Worm (Caenorhabditis elegans) whole organism, young adult: Measurements from ENCODE around the gene arrd-3.

Source experiments
- B0336.3 ChIP-seq: fragments of 200-800 bp; sonication (Bioruptor generic); IDR thresholded peaks from 2 replicates; pipeline ENCODE4 v1.3.6; 2022; ENCODE audit warnings: missing genetic modification characterization, missing compliant biosample characterization
- C06A6.2 ChIP-seq: fragments of 200-800 bp; sonication (Bioruptor generic); conservative IDR thresholded peaks from 2 replicates; pipeline ENCODE4 v1.3.6; 2022; ENCODE audit warnings: missing genetic modification characterization, missing compliant biosample characterization
- F33H1.4 ChIP-seq: fragments of 200-800 bp; sonication (Bioruptor generic); IDR thresholded peaks from 2 replicates; pipeline ENCODE4 v1.3.6; 2022; ENCODE audit warnings: missing genetic modification reagents, missing genetic modification characterization, missing compliant biosample characterization
- F55B11.4 ChIP-seq: sonication (generic microtip); optimal IDR thresholded peaks from 2 replicates; lab custom pipeline; 2016; ENCODE audit warnings: missing compliant biosample characterization, missing genetic modification characterization, borderline replicate concordance; ENCODE audit not compliant: insufficient read depth
- F57C9.4 ChIP-seq: sonication (generic microtip); optimal IDR thresholded peaks from 2 replicates; lab custom pipeline; 2017; ENCODE audit warnings: mild to moderate bottlenecking, missing genetic modification characterization, missing compliant biosample characterization
- Y53G8AR.9 ChIP-seq: fragments of 200-800 bp; sonication (Bioruptor generic); conservative IDR thresholded peaks from 2 replicates; pipeline ENCODE4 v1.3.6; 2022; ENCODE audit warnings: missing genetic modification reagents, missing genetic modification characterization, missing compliant biosample characterization
- Y56A3A.18 ChIP-seq: fragments of 200-800 bp; sonication (Bioruptor generic); IDR thresholded peaks from 2 replicates; pipeline ENCODE4 v1.3.6; 2022; ENCODE audit warnings: missing genetic modification reagents, missing genetic modification characterization, missing compliant biosample characterization
- Y95B8A.8 ChIP-seq: fragments of 200-800 bp; sonication (Bioruptor generic); IDR thresholded peaks from 2 replicates; pipeline ENCODE4 v1.3.6; 2022; ENCODE audit warnings: missing genetic modification reagents, missing genetic modification characterization, missing compliant biosample characterization
- akir-1 ChIP-seq: fragments of 200-800 bp; sonication (Bioruptor generic); optimal IDR thresholded peaks from 2 replicates; lab custom pipeline; 2018; ENCODE audit warnings: mild to moderate bottlenecking, missing genetic modification characterization, moderate library complexity, missing compliant biosample characterization
- ama-1 ChIP-seq, 3 experiments: fragments of 150-350 bp in 1 of 3; sonication (generic microtip) in 2 of 3; optimal IDR thresholded peaks; 2 replicates each; lab custom pipeline; 2014 to 2018; ENCODE audit warnings: missing biosample characterization in 2 of 3, missing genetic modification characterization in 2 of 3, missing genetic modification reagents in 2 of 3
- aptf-2 ChIP-seq: fragments of 200-800 bp; sonication (Bioruptor generic); conservative IDR thresholded peaks from 2 replicates; pipeline ENCODE4 v1.3.6; 2022; ENCODE audit warnings: missing genetic modification reagents, missing genetic modification characterization, missing compliant biosample characterization
- ccch-3 ChIP-seq: fragments of 200-800 bp; sonication (Bioruptor generic); optimal IDR thresholded peaks from 2 replicates; lab custom pipeline; 2018; ENCODE audit warnings: mild to moderate bottlenecking, missing genetic modification characterization, missing compliant biosample characterization
- cebp-1 ChIP-seq, 2 experiments: fragments of 200-800 bp in 1 of 2; sonication (Bioruptor generic) in 1 of 2; sonication (generic microtip) in 1 of 2; IDR thresholded peaks in 1 of 2; optimal IDR thresholded peaks in 1 of 2; 2 replicates each; pipeline versions ENCODE4 v1.3.6 to Lab custom; 2017 to 2022; ENCODE audit warnings: missing compliant biosample characterization in 2 of 2, missing genetic modification characterization in 2 of 2, mild to moderate bottlenecking in 1 of 2, missing genetic modification reagents in 1 of 2, moderate library complexity in 1 of 2
- ceh-27 ChIP-seq: fragments of 200-800 bp; sonication (Bioruptor generic); optimal IDR thresholded peaks from 2 replicates; lab custom pipeline; 2018; ENCODE audit warnings: mild to moderate bottlenecking, missing genetic modification characterization, moderate library complexity, missing compliant biosample characterization
- ceh-58 ChIP-seq: fragments of 200-800 bp; sonication (Bioruptor generic); IDR thresholded peaks from 2 replicates; pipeline ENCODE4 v1.3.6; 2022; ENCODE audit warnings: missing genetic modification characterization, missing compliant biosample characterization
- efl-1 ChIP-seq: fragments of 150-350 bp; optimal IDR thresholded peaks from 2 replicates; lab custom pipeline; 2014; ENCODE audit warnings: missing biosample characterization, missing genetic modification reagents, missing genetic modification characterization
- egl-44 ChIP-seq: fragments of 200-800 bp; sonication (Bioruptor generic); IDR thresholded peaks from 2 replicates; pipeline ENCODE4 v1.3.6; 2022; ENCODE audit warnings: missing genetic modification reagents, missing genetic modification characterization, missing compliant biosample characterization
- ekl-4 ChIP-seq: fragments of 200-800 bp; sonication (Bioruptor generic); IDR thresholded peaks from 2 replicates; pipeline ENCODE4 v1.3.6; 2022; ENCODE audit warnings: missing genetic modification reagents, missing genetic modification characterization, missing compliant biosample characterization
- ets-4 ChIP-seq: fragments of 200-800 bp; sonication (Bioruptor generic); optimal IDR thresholded peaks from 2 replicates; lab custom pipeline; 2018; ENCODE audit warnings: mild to moderate bottlenecking, missing genetic modification characterization, missing compliant biosample characterization
- him-1 ChIP-seq: sonication (generic microtip); optimal IDR thresholded peaks from 2 replicates; lab custom pipeline; 2016; ENCODE audit warnings: missing genotype, missing genetic modification reagents, missing genetic modification characterization, missing compliant biosample characterization
- hlh-26 ChIP-seq: fragments of 200-800 bp; sonication (Bioruptor generic); conservative IDR thresholded peaks from 2 replicates; pipeline ENCODE4 v1.3.6; 2022; ENCODE audit warnings: missing genetic modification reagents, missing genetic modification characterization, missing compliant biosample characterization
- lin-40 ChIP-seq: sonication (generic microtip); optimal IDR thresholded peaks from 2 replicates; lab custom pipeline; 2016; ENCODE audit warnings: missing genetic modification characterization, mild to moderate bottlenecking, missing compliant biosample characterization, missing genotype, missing genetic modification reagents
- lir-1 ChIP-seq: fragments of 200-800 bp; sonication (Bioruptor generic); conservative IDR thresholded peaks from 2 replicates; pipeline ENCODE4 v1.3.6; 2022; ENCODE audit warnings: missing genetic modification reagents, missing genetic modification characterization, missing compliant biosample characterization
- mcd-1 ChIP-seq: fragments of 200-800 bp; sonication (Bioruptor generic); IDR thresholded peaks from 2 replicates; pipeline ENCODE4 v1.3.6; 2022; ENCODE audit warnings: missing genetic modification reagents, missing genetic modification characterization, missing compliant biosample characterization
- mes-4 ChIP-seq: sonication (generic microtip); optimal IDR thresholded peaks from 2 replicates; lab custom pipeline; 2016; ENCODE audit warnings: missing genotype, missing genetic modification characterization, missing compliant biosample characterization
- mxl-1 ChIP-seq: sonication (generic microtip); optimal IDR thresholded peaks from 2 replicates; lab custom pipeline; 2016; ENCODE audit warnings: missing genetic modification characterization, missing compliant biosample characterization
- nhr-179 ChIP-seq: sonication (generic microtip); optimal IDR thresholded peaks from 2 replicates; lab custom pipeline; 2016; ENCODE audit warnings: mild to moderate bottlenecking, missing genetic modification characterization, missing compliant biosample characterization
- nhr-27 ChIP-seq: fragments of 200-800 bp; sonication (Bioruptor generic); optimal IDR thresholded peaks from 2 replicates; lab custom pipeline; 2018; ENCODE audit warnings: mild to moderate bottlenecking, missing genetic modification characterization, moderate library complexity, missing compliant biosample characterization
- sdz-38 ChIP-seq: sonication (generic microtip); optimal IDR thresholded peaks from 2 replicates; lab custom pipeline; 2016; ENCODE audit warnings: missing genotype, missing genetic modification characterization, missing compliant biosample characterization
- sea-2 ChIP-seq: fragments of 200-800 bp; sonication (Bioruptor generic); IDR thresholded peaks from 2 replicates; pipeline ENCODE4 v1.3.6; 2022; ENCODE audit warnings: missing genetic modification characterization, missing compliant biosample characterization
- snpc-1.1 ChIP-seq: sonication (generic microtip); optimal IDR thresholded peaks from 2 replicates; lab custom pipeline; 2017; ENCODE audit warnings: missing genetic modification characterization, mild to moderate bottlenecking, missing compliant biosample characterization, antibody characterized with exemption, moderate library complexity, missing genotype, missing genetic modification reagents; ENCODE audit not compliant: insufficient read depth
- snpc-1.3 ChIP-seq: sonication (generic microtip); optimal IDR thresholded peaks from 2 replicates; lab custom pipeline; 2017; ENCODE audit warnings: missing genetic modification characterization, mild to moderate bottlenecking, missing compliant biosample characterization, antibody characterized with exemption, moderate library complexity, missing genotype, missing genetic modification reagents; ENCODE audit not compliant: insufficient read depth
- tlf-1 ChIP-seq: fragments of 200-800 bp; sonication (Bioruptor generic); optimal IDR thresholded peaks from 2 replicates; lab custom pipeline; 2018; ENCODE audit warnings: mild to moderate bottlenecking, missing genetic modification characterization, missing compliant biosample characterization
- zim-3 ChIP-seq: sonication (generic microtip); optimal IDR thresholded peaks from 2 replicates; lab custom pipeline; 2017; ENCODE audit warnings: mild to moderate bottlenecking, missing genetic modification characterization, moderate library complexity, missing compliant biosample characterization
- ztf-18 ChIP-seq: sonication (generic microtip); optimal IDR thresholded peaks from 2 replicates; lab custom pipeline; 2016; ENCODE audit warnings: missing genotype, mild to moderate bottlenecking, missing genetic modification characterization, missing compliant biosample characterization

The arrd-3 gene

DNA sequence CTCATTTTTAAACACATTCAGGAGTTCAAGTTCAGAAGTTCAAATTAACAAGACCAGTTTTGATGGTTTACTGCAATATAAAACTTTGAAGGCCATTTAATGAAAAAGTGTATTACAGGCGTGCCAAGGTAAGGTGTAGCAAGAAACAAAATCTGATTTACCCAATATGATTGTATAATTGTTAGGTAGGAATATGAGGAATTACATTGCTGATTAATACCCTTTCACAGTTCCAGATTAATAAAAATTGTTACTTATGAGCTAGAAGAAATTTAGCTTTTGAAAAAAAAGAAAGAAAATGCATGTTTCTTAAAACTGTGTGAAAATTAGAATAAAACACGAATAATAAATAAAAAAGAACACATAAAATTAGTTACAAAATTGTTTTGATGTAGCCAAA, 21.3 kb downstream of the arrd-3 start, which contains the start of gene kin-15:
Gene kin-15, minus strand, starts transcription at position 101 of the 400 bp plus-strand sequence.
- TF ChIP-seq ccch-3 (GFP tag; lab: Kevin White, UChicago): no peak
- no peak for TF ChIP-seq snpc-1.3
- no peak for TF ChIP-seq him-1 (tag; lab: Kevin White, UChicago)
- no peak for TF ChIP-seq zim-3 (tag; lab: Kevin White, UChicago)
- TF ChIP-seq ztf-18 (tag; lab: Kevin White, UChicago): no peak

DNA sequence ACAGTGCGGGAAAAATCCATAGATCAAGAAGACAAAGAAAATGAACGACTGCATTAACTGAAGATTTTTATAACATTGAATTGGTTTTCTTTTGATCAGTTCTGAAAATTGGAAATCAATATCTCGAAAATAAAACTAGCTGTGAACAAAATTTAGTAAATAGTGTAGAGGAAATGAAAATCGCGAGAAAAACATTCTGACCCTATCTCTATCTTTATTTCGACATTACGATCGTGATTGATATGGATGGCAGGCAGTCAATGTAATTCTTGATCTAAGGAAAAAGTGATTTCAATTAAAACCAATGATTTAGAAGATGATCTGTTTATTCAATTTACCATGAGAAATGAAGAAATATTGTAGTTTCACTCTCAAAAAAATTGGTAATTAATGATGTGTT, 23.7 kb downstream of the arrd-3 start, which contains the start of gene kin-16:
Gene kin-16, minus strand, starts transcription at position 101 of the 400 bp plus-strand sequence.
- TF ChIP-seq snpc-1.1 (no peak), nhr-27 (no peak), aptf-2 (no peak), C06A6.2 (GFP tag; lab: Robert Waterston, UW) (no peak), lin-40 (tag; lab: Kevin White, UChicago) (no peak), ceh-27 (GFP tag; lab: Kevin White, UChicago) (no peak), tlf-1 (GFP tag; lab: Kevin White, UChicago) (no peak), akir-1 (GFP tag; lab: Kevin White, UChicago) (no peak)

ce11 chrII:9438227-9438626, 25.9 kb downstream of the arrd-3 start, which contains the start of gene chil-13:
Gene chil-13 (minus strand): TSS chrII:9438327.
- TF ChIP-seq Y53G8AR.9 (GFP tag; lab: Robert Waterston, UW): no peak
- no peak for TF ChIP-seq ekl-4
- no peak for TF ChIP-seq ceh-58
- TF ChIP-seq sea-2 (GFP tag; lab: Robert Waterston, UW): no peak
- no peak for TF ChIP-seq ets-4 (GFP tag; lab: Kevin White, UChicago)
- TF ChIP-seq mxl-1: no peak
- TF ChIP-seq ama-1 (optimal IDR thresholded peaks at IDR 0.05; lab: Kevin White, UChicago): no peak
- TF ChIP-seq ama-1 (GFP tag; optimal IDR thresholded peaks at IDR 0.05; lab: Kevin White, UChicago): no peak
- no peak for TF ChIP-seq Y56A3A.18
- TF ChIP-seq snpc-1.3: no peak
- no peak for TF ChIP-seq F55B11.4 (tag; lab: Kevin White, UChicago)
- no peak for TF ChIP-seq mcd-1 (GFP tag; lab: Robert Waterston, UW)
- no peak for TF ChIP-seq F33H1.4 (GFP tag; lab: Robert Waterston, UW)
- no peak for TF ChIP-seq sdz-38 (tag; lab: Kevin White, UChicago)
- no peak for TF ChIP-seq F57C9.4 (tag; lab: Kevin White, UChicago)
- no peak for TF ChIP-seq efl-1
- TF ChIP-seq egl-44 (GFP tag; lab: Robert Waterston, UW): no peak
- no peak for TF ChIP-seq B0336.3 (GFP tag; lab: Robert Waterston, UW)
- TF ChIP-seq mes-4 (tag; lab: Kevin White, UChicago): no peak
- TF ChIP-seq hlh-26: no peak

DNA sequence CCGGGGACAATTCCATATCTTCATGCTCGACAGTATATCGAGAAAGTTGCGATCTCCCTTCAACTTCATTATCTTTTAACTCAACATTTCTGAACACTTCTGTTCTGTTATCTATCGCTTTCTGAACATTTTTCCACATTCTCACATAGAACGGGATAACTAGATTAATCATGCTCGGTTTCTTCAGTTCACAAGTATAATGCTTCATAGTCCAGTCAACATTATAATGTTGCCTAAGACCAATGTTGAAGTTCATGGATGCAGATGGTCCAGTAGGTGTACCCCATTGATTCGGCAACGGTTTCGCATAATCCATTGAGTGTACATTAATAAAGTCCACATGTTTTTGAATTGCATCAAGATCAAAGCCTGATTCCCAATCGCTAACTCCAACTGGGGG, 26.5 kb downstream of the arrd-3 start:
- TF ChIP-seq ets-4 (GFP tag; lab: Kevin White, UChicago) (no peak), nhr-179 (tag; lab: Kevin White, UChicago) (no peak), Y95B8A.8 (GFP tag; lab: Robert Waterston, UW) (no peak), cebp-1 (GFP tag; IDR thresholded peaks at IDR 0.05; lab: Robert Waterston, UW) (no peak), cebp-1 (tag; optimal IDR thresholded peaks at IDR 0.05; lab: Kevin White, UChicago) (no peak), lir-1 (GFP tag; lab: Robert Waterston, UW) (no peak)
